Worm (Caenorhabditis elegans): ENCODE measurements around the gene C13F10.6.

DNA sequence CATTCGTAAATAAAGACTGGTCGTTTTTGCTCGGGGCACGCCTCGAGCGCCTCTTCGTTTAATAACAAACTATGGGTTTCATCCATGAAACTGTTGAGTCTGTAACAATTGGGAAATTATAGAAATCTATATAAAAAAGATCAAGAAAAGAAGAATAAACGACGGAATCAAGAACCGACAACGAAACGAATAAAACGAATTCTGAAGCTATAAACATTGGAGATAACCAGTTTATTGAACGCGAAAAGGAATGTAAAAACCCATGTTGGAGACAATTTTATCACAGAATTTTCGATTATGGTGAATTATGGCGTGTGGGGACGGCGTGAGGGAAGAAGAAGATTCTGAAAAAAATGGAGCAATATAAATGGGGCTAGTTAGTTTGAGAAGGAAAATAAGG is 6.0 kb downstream of the C13F10.6 start, which contains the start of gene soap-1:
- TF ChIP-seq W03F9.2 (tag; optimal IDR thresholded peaks at IDR 0.05) (no peak), him-1 (tag; optimal IDR thresholded peaks at IDR 0.05) (no peak), dao-5 (tag; optimal IDR thresholded peaks at IDR 0.05) (no peak)

Data from whole organism, L4/young adult.